Worm (Caenorhabditis elegans) whole organism, young adult: ENCODE data around the gene F42C5.3.
A peak's percentile ranks its signal among the peaks of the same experiment; 100 is the strongest.

Experiments
- F49E8.2 ChIP-seq: sonication (generic microtip); optimal IDR thresholded peaks from 3 replicates; lab custom pipeline; 2017; ENCODE audit warnings: missing genetic modification characterization, mild to moderate bottlenecking, missing compliant biosample characterization, antibody characterized with exemption, moderate library complexity; ENCODE audit not compliant: insufficient read depth
- T26A5.8 ChIP-seq: sonication (generic microtip); optimal IDR thresholded peaks from 2 replicates; lab custom pipeline; 2016; ENCODE audit warnings: missing genetic modification characterization, missing compliant biosample characterization
- dpff-1 ChIP-seq: sonication (generic microtip); optimal IDR thresholded peaks from 2 replicates; lab custom pipeline; 2017; ENCODE audit warnings: mild to moderate bottlenecking, missing genetic modification characterization, missing compliant biosample characterization
- madf-10 ChIP-seq: sonication (generic microtip); optimal IDR thresholded peaks from 2 replicates; lab custom pipeline; 2016; ENCODE audit warnings: mild to moderate bottlenecking, missing genetic modification characterization, missing compliant biosample characterization

DNA sequence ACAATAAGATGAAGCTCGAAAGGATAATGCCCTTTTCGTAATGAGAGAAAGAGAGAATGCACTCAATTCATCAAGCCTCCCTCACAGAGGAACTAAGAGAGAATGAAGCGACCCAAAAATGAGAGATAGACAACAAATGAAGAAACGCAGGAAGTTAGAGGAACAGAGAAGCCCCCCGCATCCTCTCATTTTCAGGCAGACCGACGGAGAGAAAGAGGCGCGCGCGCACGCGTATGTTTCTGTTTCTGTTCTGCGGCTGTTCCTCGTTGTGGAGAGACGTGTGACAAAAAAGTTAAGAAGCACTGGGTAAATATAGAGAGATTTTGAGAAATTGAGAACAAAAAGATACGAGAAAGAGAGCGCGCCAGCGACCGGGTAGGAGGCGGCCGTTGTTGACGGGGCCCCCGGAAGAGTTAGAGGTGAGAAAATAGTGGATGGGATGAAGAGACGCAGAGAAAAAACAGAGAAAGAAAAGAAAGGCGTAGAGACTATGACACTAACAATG lies 32.6 kb upstream of the F42C5.3 start:
- TF ChIP-seq dpff-1 (tag; lab: Kevin White, UChicago) (no peak), T26A5.8 (tag; lab: Kevin White, UChicago) (no peak), F49E8.2 (tag; lab: Kevin White, UChicago) (no peak), madf-10 (tag; lab: Kevin White, UChicago) (peak; percentile 27)
